Worm (Caenorhabditis elegans) whole organism, L1 larva: ENCODE measurements around the gene F37C12.21.

Experiments
- aly-2 ChIP-seq: fragments of 150-350 bp; optimal IDR thresholded peaks from 2 replicates; lab custom pipeline; 2014; ENCODE audit warnings: missing biosample characterization, missing genetic modification characterization
- ama-1 ChIP-seq: fragments of 150-350 bp; optimal IDR thresholded peaks from 2 replicates; lab custom pipeline; 2014
- blmp-1 ChIP-seq: fragments of 150-350 bp; optimal IDR thresholded peaks from 2 replicates; lab custom pipeline; 2014; ENCODE audit warnings: missing biosample characterization, missing genetic modification characterization
- ceh-90 ChIP-seq: sonication (generic microtip); optimal IDR thresholded peaks from 2 replicates; lab custom pipeline; 2016; ENCODE audit warnings: missing genetic modification characterization, missing compliant biosample characterization
- egl-13 ChIP-seq: sonication (generic microtip); optimal IDR thresholded peaks from 2 replicates; lab custom pipeline; 2016; ENCODE audit warnings: missing genotype, missing genetic modification reagents, missing genetic modification characterization, missing compliant biosample characterization
- elt-3 ChIP-seq, 6 experiments: fragments of 150-350 bp in 1 of 6; sonication (generic microtip); optimal IDR thresholded peaks; 2 replicates each; lab custom pipeline; 2017 to 2018; ENCODE audit warnings: missing biosample characterization in 6 of 6, missing genetic modification characterization in 6 of 6, inconsistent platforms in 1 of 6
- fkh-10 ChIP-seq: sonication (generic microtip); optimal IDR thresholded peaks from 2 replicates; lab custom pipeline; 2017; ENCODE audit warnings: missing biosample characterization, missing genetic modification reagents, missing genetic modification characterization
- nhr-28 ChIP-seq: fragments of 150-350 bp; optimal IDR thresholded peaks from 2 replicates; lab custom pipeline; 2014; ENCODE audit warnings: missing biosample characterization, missing genetic modification characterization
- nhr-76 ChIP-seq: sonication (generic microtip); optimal IDR thresholded peaks from 2 replicates; lab custom pipeline; 2017; ENCODE audit warnings: missing biosample characterization, missing genetic modification characterization
- pqm-1 ChIP-seq: sonication (generic microtip); optimal IDR thresholded peaks from 3 replicates; lab custom pipeline; 2017; ENCODE audit warnings: missing biosample characterization, missing genetic modification characterization
- sptf-1 ChIP-seq: fragments of 150-350 bp; optimal IDR thresholded peaks from 2 replicates; lab custom pipeline; 2014; ENCODE audit warnings: missing biosample characterization, missing genetic modification characterization
- tbx-2 ChIP-seq: sonication (generic microtip); optimal IDR thresholded peaks from 2 replicates; lab custom pipeline; 2016; ENCODE audit warnings: missing genetic modification characterization, missing compliant biosample characterization
- ztf-11 ChIP-seq, 2 experiments: sonication (generic microtip); optimal IDR thresholded peaks; 2 replicates each; lab custom pipeline; 2016 to 2017; ENCODE audit warnings: missing genetic modification characterization in 2 of 2, missing biosample characterization in 1 of 2, missing compliant biosample characterization in 1 of 2

DNA sequence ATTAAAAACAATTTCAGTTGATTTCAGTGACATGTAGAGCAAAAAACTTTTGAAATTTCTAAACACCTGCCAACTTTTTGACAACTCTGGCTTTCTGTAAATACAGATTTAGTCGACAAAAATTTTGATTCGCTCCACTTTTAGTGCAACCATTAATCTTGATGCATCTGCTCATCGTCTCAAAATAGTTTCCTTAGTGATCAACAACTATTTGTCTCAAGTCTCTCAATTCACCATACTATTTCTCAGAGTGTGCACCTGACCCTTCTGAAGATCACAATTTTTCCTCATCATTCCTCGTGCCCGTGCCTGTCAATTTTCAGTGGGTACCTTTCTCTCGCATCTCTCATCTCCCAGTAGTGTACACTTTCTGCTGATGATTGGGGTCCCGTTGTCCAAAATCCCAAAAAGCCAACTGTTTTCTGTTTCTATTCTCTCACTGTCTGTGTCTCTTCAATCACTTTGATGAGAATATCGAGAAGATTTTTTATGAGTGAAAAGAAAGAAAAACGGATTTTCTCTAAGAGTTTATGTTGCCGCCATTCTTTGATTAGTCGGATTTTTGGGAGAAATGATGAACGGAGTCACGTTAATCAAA lies 28.9 kb downstream of the F37C12.21 start:
- TF ChIP-seq ama-1 (no peak), pqm-1 (tag; lab: Kevin White, UChicago) (no peak), nhr-76 (tag; lab: Kevin White, UChicago) (no peak), elt-3 (tag; optimal IDR thresholded peaks at IDR 0.05; lab: Kevin White, UChicago) (no peak), egl-13 (tag; lab: Kevin White, UChicago) (no peak), blmp-1 (peak; percentile 74), sptf-1 (tag; lab: Kevin White, UChicago) (no peak), ztf-11 (tag; optimal IDR thresholded peaks at IDR 0.05; lab: Kevin White, UChicago) (no peak), tbx-2 (tag; lab: Kevin White, UChicago) (peak; percentile 58), nhr-28 (tag; lab: Kevin White, UChicago) (no peak), fkh-10 (GFP tag; lab: Kevin White, UChicago) (no peak), ceh-90 (tag; lab: Kevin White, UChicago) (no peak), aly-2 (tag; lab: Kevin White, UChicago) (no peak)
